Worm (Caenorhabditis elegans) whole organism, L2 larva: ENCODE measurements around the gene sql-1.

ENCODE experiments used
- F13H6.1 ChIP-seq: sonication (generic microtip); optimal IDR thresholded peaks from 2 replicates; lab custom pipeline; 2016; ENCODE audit warnings: missing genetic modification characterization, missing compliant biosample characterization
- ZK546.5 ChIP-seq: sonication (generic microtip); optimal IDR thresholded peaks from 2 replicates; lab custom pipeline; 2017; ENCODE audit warnings: missing biosample characterization, missing genetic modification characterization
- aly-2 ChIP-seq: fragments of 150-350 bp; optimal IDR thresholded peaks from 2 replicates; lab custom pipeline; 2014; ENCODE audit warnings: missing biosample characterization, missing genetic modification characterization
- ama-1 ChIP-seq: fragments of 150-350 bp; optimal IDR thresholded peaks from 2 replicates; lab custom pipeline; 2018; ENCODE audit warnings: inconsistent platforms
- ceh-82 ChIP-seq: fragments of 150-350 bp; optimal IDR thresholded peaks from 2 replicates; lab custom pipeline; 2014; ENCODE audit warnings: missing biosample characterization, missing genetic modification characterization
- elt-1 ChIP-seq: fragments of 150-350 bp; optimal IDR thresholded peaks from 2 replicates; lab custom pipeline; 2014; ENCODE audit warnings: missing biosample characterization, missing genetic modification characterization
- fos-1 ChIP-seq: fragments of 150-350 bp; optimal IDR thresholded peaks from 2 replicates; lab custom pipeline; 2014; ENCODE audit warnings: missing biosample characterization, missing genetic modification characterization
- nhr-77 ChIP-seq: fragments of 150-350 bp; optimal IDR thresholded peaks from 2 replicates; lab custom pipeline; 2014; ENCODE audit warnings: missing biosample characterization, missing genetic modification characterization
- sem-4 ChIP-seq: fragments of 150-350 bp; optimal IDR thresholded peaks from 2 replicates; lab custom pipeline; 2014; ENCODE audit warnings: missing biosample characterization, missing genetic modification reagents, missing genetic modification characterization
- skn-1 ChIP-seq: sonication (generic microtip); optimal IDR thresholded peaks from 2 replicates; lab custom pipeline; 2017; ENCODE audit warnings: missing biosample characterization, missing genetic modification characterization
- snpc-4 ChIP-seq: fragments of 150-350 bp; optimal IDR thresholded peaks from 2 replicates; lab custom pipeline; 2014; ENCODE audit warnings: missing biosample characterization, missing genetic modification characterization
- unc-62 ChIP-seq: fragments of 150-350 bp; optimal IDR thresholded peaks from 2 replicates; lab custom pipeline; 2014; ENCODE audit warnings: missing biosample characterization, missing genetic modification reagents, missing genetic modification characterization
- ztf-11 ChIP-seq: sonication (generic microtip); optimal IDR thresholded peaks from 2 replicates; lab custom pipeline; 2017; ENCODE audit warnings: missing biosample characterization, missing genetic modification characterization

ce11 chrIII:12455651-12456420 is 43.5 kb upstream of the sql-1 start:
- TF ChIP-seq ceh-82 (tag; lab: Kevin White, UChicago) (no peak), aly-2 (no peak), ama-1 (lab: Kevin White, UChicago) (no peak), ZK546.5 (tag; lab: Kevin White, UChicago) (no peak), sem-4 (tag; lab: Kevin White, UChicago) (no peak), fos-1 (tag; lab: Kevin White, UChicago) (no peak), unc-62 (GFP tag; lab: Kevin White, UChicago) (no peak), elt-1 (tag; lab: Kevin White, UChicago) (no peak), snpc-4 (tag; lab: Kevin White, UChicago) (no peak), nhr-77 (tag; lab: Kevin White, UChicago) (no peak), ztf-11 (no peak), skn-1 (tag; lab: Kevin White, UChicago) (no peak), F13H6.1 (tag; lab: Kevin White, UChicago) (no peak)
